Worm (Caenorhabditis elegans) whole organism, late embryonic: ENCODE data around the gene aagr-3.

ENCODE experiments used
- K09A11.1 ChIP-seq: sonication (generic microtip); optimal IDR thresholded peaks from 2 replicates; lab custom pipeline; 2017; ENCODE audit warnings: antibody characterized with exemption, mild to moderate bottlenecking, missing genetic modification characterization, missing compliant biosample characterization; ENCODE audit not compliant: insufficient read depth
- ama-1 ChIP-seq: fragments of 150-350 bp; optimal IDR thresholded peaks from 2 replicates; lab custom pipeline; 2014
- fkh-6 ChIP-seq: sonication (generic microtip); optimal IDR thresholded peaks from 2 replicates; lab custom pipeline; 2016; ENCODE audit warnings: missing genetic modification characterization, missing compliant biosample characterization
- hlh-13 ChIP-seq: fragments of 200-800 bp; sonication (Bioruptor generic); optimal IDR thresholded peaks from 2 replicates; lab custom pipeline; 2018; ENCODE audit warnings: mild to moderate bottlenecking, missing genetic modification characterization, missing compliant biosample characterization
- hlh-8 ChIP-seq: sonication (generic microtip); optimal IDR thresholded peaks from 2 replicates; lab custom pipeline; 2016; ENCODE audit warnings: missing genotype, missing genetic modification characterization, missing compliant biosample characterization
- pat-9 ChIP-seq: fragments of 200-800 bp; sonication (Bioruptor generic); optimal IDR thresholded peaks from 2 replicates; lab custom pipeline; 2018; ENCODE audit warnings: mild to moderate bottlenecking, missing genetic modification characterization, moderate library complexity, missing compliant biosample characterization
- pha-4 ChIP-seq: fragments of 150-350 bp; optimal IDR thresholded peaks from 2 replicates; lab custom pipeline; 2018; ENCODE audit warnings: missing biosample characterization, missing genetic modification reagents, missing genetic modification characterization
- pqm-1 ChIP-seq: sonication (generic microtip); optimal IDR thresholded peaks from 2 replicates; lab custom pipeline; 2016; ENCODE audit warnings: missing genetic modification characterization, missing compliant biosample characterization
- unc-55 ChIP-seq: sonication (generic microtip); optimal IDR thresholded peaks from 2 replicates; lab custom pipeline; 2017; ENCODE audit warnings: missing biosample characterization, missing genetic modification reagents, missing genetic modification characterization

DNA sequence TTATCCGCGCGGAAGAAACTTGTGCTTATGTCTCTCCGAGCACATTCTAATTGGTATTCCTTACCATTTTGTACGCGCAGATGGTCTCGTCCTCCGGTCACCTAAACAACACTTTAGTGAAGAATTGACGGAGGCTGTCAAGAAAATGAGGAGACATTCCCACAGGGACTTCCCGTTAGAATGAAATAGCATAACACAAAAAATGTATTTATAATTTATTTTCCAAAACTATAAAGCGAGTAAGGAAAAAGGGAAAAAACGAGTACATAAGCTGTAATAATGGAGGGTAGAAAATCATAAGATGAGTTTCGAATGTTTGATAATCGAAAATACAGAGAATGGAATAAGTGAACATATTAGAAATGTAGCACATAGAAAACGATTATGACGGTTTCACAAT lies 46.4 kb upstream of the aagr-3 start, which contains the start of gene F46B6.12:
- TF ChIP-seq K09A11.1 (tag; lab: Kevin White, UChicago) (no peak), pha-4 (no peak), ama-1 (lab: Kevin White, UChicago) (no peak), pqm-1 (tag; lab: Kevin White, UChicago) (no peak), fkh-6 (tag; lab: Kevin White, UChicago) (no peak), hlh-13 (no peak), hlh-8 (tag; lab: Kevin White, UChicago) (no peak), unc-55 (GFP tag; lab: Kevin White, UChicago) (no peak), pat-9 (tag; lab: Kevin White, UChicago) (no peak)
